Worm (Caenorhabditis elegans) whole organism, L1 larva: Measurements from ENCODE around the gene C50C3.1.

ENCODE experiments used
- C04F5.9 ChIP-seq: sonication (generic microtip); optimal IDR thresholded peaks from 2 replicates; lab custom pipeline; 2016; ENCODE audit warnings: missing genetic modification characterization, missing compliant biosample characterization
- C34B4.2 ChIP-seq: sonication (generic microtip); optimal IDR thresholded peaks from 2 replicates; lab custom pipeline; 2017; ENCODE audit warnings: mild to moderate bottlenecking, missing genetic modification characterization, missing compliant biosample characterization
- F16B12.6 ChIP-seq: fragments of 150-350 bp; optimal IDR thresholded peaks from 2 replicates; lab custom pipeline; 2014; ENCODE audit warnings: missing biosample characterization, missing genetic modification characterization
- Y116A8C.19 ChIP-seq: sonication (generic microtip); optimal IDR thresholded peaks from 2 replicates; lab custom pipeline; 2016; ENCODE audit warnings: missing compliant biosample characterization, missing genetic modification characterization, borderline replicate concordance
- aha-1 ChIP-seq: fragments of 150-350 bp; optimal IDR thresholded peaks from 2 replicates; lab custom pipeline; 2014; ENCODE audit warnings: missing biosample characterization, missing genetic modification characterization
- ama-1 ChIP-seq: fragments of 150-350 bp; optimal IDR thresholded peaks from 2 replicates; lab custom pipeline; 2014
- blmp-1 ChIP-seq: fragments of 150-350 bp; optimal IDR thresholded peaks from 2 replicates; lab custom pipeline; 2014; ENCODE audit warnings: missing biosample characterization, missing genetic modification characterization
- ceh-8 ChIP-seq: fragments of 200-800 bp; sonication (Bioruptor generic); optimal IDR thresholded peaks from 2 replicates; lab custom pipeline; 2018; ENCODE audit warnings: mild to moderate bottlenecking, missing genetic modification characterization, moderate library complexity, missing compliant biosample characterization
- ceh-82 ChIP-seq, 3 experiments: fragments of 150-350 bp in 1 of 3; sonication (generic microtip) in 2 of 3; optimal IDR thresholded peaks; 2 replicates each; lab custom pipeline; 2014 to 2017; ENCODE audit warnings: missing biosample characterization in 3 of 3, missing genetic modification characterization in 3 of 3
- ces-1 ChIP-seq: fragments of 150-350 bp; optimal IDR thresholded peaks from 2 replicates; lab custom pipeline; 2014; ENCODE audit warnings: missing biosample characterization, missing genetic modification reagents, missing genetic modification characterization
- dpl-1 ChIP-seq, 3 experiments: fragments of 150-350 bp in 2 of 3; sonication (generic microtip) in 1 of 3; optimal IDR thresholded peaks; 2 replicates each; lab custom pipeline; 2014 to 2017; ENCODE audit warnings: missing biosample characterization in 3 of 3, missing genetic modification characterization in 3 of 3, missing genetic modification reagents in 3 of 3
- efl-1 ChIP-seq, 4 experiments: fragments of 150-350 bp; optimal IDR thresholded peaks in 3 of 4; peaks in 1 of 4; 1 replicate in 1 of 4; 2 replicates in 3 of 4; lab custom pipeline; 2014; ENCODE audit warnings: missing biosample characterization in 2 of 4, missing genetic modification characterization in 2 of 4, missing genetic modification reagents in 2 of 4
- efl-3 ChIP-seq: fragments of 200-800 bp; sonication (Bioruptor generic); optimal IDR thresholded peaks from 2 replicates; lab custom pipeline; 2018; ENCODE audit warnings: mild to moderate bottlenecking, missing genetic modification characterization, missing compliant biosample characterization
- elt-2 ChIP-seq: sonication (generic microtip); optimal IDR thresholded peaks from 2 replicates; lab custom pipeline; 2016; ENCODE audit warnings: missing genetic modification characterization, mild to moderate bottlenecking, inconsistent platforms, missing compliant biosample characterization, missing genetic modification reagents
- elt-3 ChIP-seq, 6 experiments: fragments of 150-350 bp in 1 of 6; sonication (generic microtip); optimal IDR thresholded peaks; 2 replicates each; lab custom pipeline; 2017 to 2018; ENCODE audit warnings: missing biosample characterization in 6 of 6, missing genetic modification characterization in 6 of 6, inconsistent platforms in 1 of 6
- fkh-10 ChIP-seq: sonication (generic microtip); optimal IDR thresholded peaks from 2 replicates; lab custom pipeline; 2017; ENCODE audit warnings: missing biosample characterization, missing genetic modification reagents, missing genetic modification characterization
- fos-1 ChIP-seq: fragments of 150-350 bp; optimal IDR thresholded peaks from 2 replicates; lab custom pipeline; 2014; ENCODE audit warnings: missing biosample characterization, missing genetic modification characterization
- hlh-4 ChIP-seq: sonication (generic microtip); optimal IDR thresholded peaks from 2 replicates; lab custom pipeline; 2016; ENCODE audit warnings: mild to moderate bottlenecking, missing genetic modification characterization, missing compliant biosample characterization
- hpl-2 ChIP-seq: fragments of 150-350 bp; optimal IDR thresholded peaks from 2 replicates; lab custom pipeline; 2014; ENCODE audit warnings: missing biosample characterization, missing genetic modification reagents, missing genetic modification characterization
- irx-1 ChIP-seq: sonication (generic microtip); optimal IDR thresholded peaks from 2 replicates; lab custom pipeline; 2016; ENCODE audit warnings: missing genetic modification characterization, missing compliant biosample characterization
- jun-1 ChIP-seq: fragments of 150-350 bp; optimal IDR thresholded peaks from 2 replicates; lab custom pipeline; 2014; ENCODE audit warnings: missing biosample characterization, missing genetic modification reagents, missing genetic modification characterization
- lin-13 ChIP-seq: fragments of 150-350 bp; optimal IDR thresholded peaks from 2 replicates; lab custom pipeline; 2014; ENCODE audit warnings: missing biosample characterization, missing genetic modification reagents, missing genetic modification characterization
- lin-14 ChIP-seq: fragments of 200-800 bp; sonication (Bioruptor generic); optimal IDR thresholded peaks from 2 replicates; lab custom pipeline; 2018; ENCODE audit warnings: mild to moderate bottlenecking, missing genetic modification characterization, moderate library complexity, missing compliant biosample characterization
- lin-15B ChIP-seq: fragments of 150-350 bp; sonication (generic microtip); optimal IDR thresholded peaks from 3 replicates; lab custom pipeline; 2014; ENCODE audit warnings: missing biosample characterization, missing genetic modification characterization
- lin-35 ChIP-seq, 2 experiments: fragments of 150-350 bp; optimal IDR thresholded peaks; 2 replicates each; lab custom pipeline; 2014; ENCODE audit warnings: missing biosample characterization in 2 of 2, missing genetic modification characterization in 2 of 2, missing genetic modification reagents in 2 of 2
- lin-39 ChIP-seq: fragments of 150-350 bp; optimal IDR thresholded peaks from 2 replicates; lab custom pipeline; 2014; ENCODE audit warnings: missing biosample characterization, missing genetic modification reagents, missing genetic modification characterization
- lir-3 ChIP-seq: sonication (generic microtip); optimal IDR thresholded peaks from 2 replicates; lab custom pipeline; 2016; ENCODE audit warnings: mild to moderate bottlenecking, missing genetic modification characterization, moderate library complexity, missing compliant biosample characterization; ENCODE audit not compliant: poor library complexity
- lsy-2 ChIP-seq, 2 experiments: fragments of 150-350 bp; optimal IDR thresholded peaks; 2 replicates each; lab custom pipeline; 2014; ENCODE audit warnings: missing biosample characterization in 2 of 2, missing genetic modification characterization in 2 of 2
- mab-9 ChIP-seq: fragments of 200-800 bp; sonication (Bioruptor generic); IDR thresholded peaks from 2 replicates; pipeline ENCODE4 v1.3.6; 2022; ENCODE audit warnings: missing genetic modification reagents, missing genetic modification characterization, missing compliant biosample characterization
- mdl-1 ChIP-seq, 2 experiments: fragments of 150-350 bp; optimal IDR thresholded peaks; 2 replicates each; lab custom pipeline; 2014 to 2017; ENCODE audit warnings: missing biosample characterization in 2 of 2, missing genetic modification characterization in 2 of 2, inconsistent platforms in 1 of 2
- mep-1 ChIP-seq: fragments of 150-350 bp; optimal IDR thresholded peaks from 2 replicates; lab custom pipeline; 2014; ENCODE audit warnings: missing biosample characterization, missing genetic modification characterization
- nhr-28 ChIP-seq: fragments of 150-350 bp; optimal IDR thresholded peaks from 2 replicates; lab custom pipeline; 2014; ENCODE audit warnings: missing biosample characterization, missing genetic modification characterization
- nhr-71 ChIP-seq: sonication (generic microtip); optimal IDR thresholded peaks from 2 replicates; lab custom pipeline; 2016; ENCODE audit warnings: mild to moderate bottlenecking, missing genetic modification characterization, moderate library complexity, missing compliant biosample characterization
- nhr-77 ChIP-seq: fragments of 150-350 bp; optimal IDR thresholded peaks from 2 replicates; lab custom pipeline; 2014; ENCODE audit warnings: missing biosample characterization, missing genetic modification characterization
- nhr-85 ChIP-seq: sonication (generic microtip); peaks from one replicate; lab custom pipeline; 2016; ENCODE audit warnings: missing genetic modification characterization, inconsistent platforms, missing compliant biosample characterization
- pag-3 ChIP-seq: sonication (generic microtip); optimal IDR thresholded peaks from 2 replicates; lab custom pipeline; 2017; ENCODE audit warnings: missing genetic modification characterization, mild to moderate bottlenecking, missing compliant biosample characterization, antibody characterized with exemption, borderline replicate concordance; ENCODE audit not compliant: insufficient read depth
- snpc-4 ChIP-seq: fragments of 150-350 bp; optimal IDR thresholded peaks from 2 replicates; lab custom pipeline; 2014; ENCODE audit warnings: missing biosample characterization, missing genetic modification characterization
- snu-23 ChIP-seq: sonication (generic microtip); optimal IDR thresholded peaks from 2 replicates; lab custom pipeline; 2016; ENCODE audit warnings: missing genetic modification characterization, missing compliant biosample characterization
- sox-4 ChIP-seq: sonication (generic microtip); optimal IDR thresholded peaks from 2 replicates; lab custom pipeline; 2016; ENCODE audit warnings: missing genetic modification characterization, missing compliant biosample characterization
- sptf-1 ChIP-seq: fragments of 150-350 bp; optimal IDR thresholded peaks from 2 replicates; lab custom pipeline; 2014; ENCODE audit warnings: missing biosample characterization, missing genetic modification characterization
- tlp-1 ChIP-seq: fragments of 150-350 bp; optimal IDR thresholded peaks from 2 replicates; lab custom pipeline; 2014; ENCODE audit warnings: missing biosample characterization, missing genetic modification characterization
- unc-30 ChIP-seq: sonication (generic microtip); optimal IDR thresholded peaks from 2 replicates; lab custom pipeline; 2017; ENCODE audit warnings: missing biosample characterization, missing genetic modification characterization
- unc-62 ChIP-seq: fragments of 150-350 bp; optimal IDR thresholded peaks from 2 replicates; lab custom pipeline; 2014; ENCODE audit warnings: missing biosample characterization, missing genetic modification reagents, missing genetic modification characterization
- unc-98 ChIP-seq: fragments of 200-800 bp; sonication (Bioruptor generic); IDR thresholded peaks from 2 replicates; pipeline ENCODE4 v1.3.6; 2022; ENCODE audit warnings: missing genetic modification characterization, missing compliant biosample characterization
- xbp-1 ChIP-seq: sonication (generic microtip); optimal IDR thresholded peaks from 2 replicates; lab custom pipeline; 2016; ENCODE audit warnings: missing genetic modification characterization, missing compliant biosample characterization
- zag-1 ChIP-seq: fragments of 150-350 bp; optimal IDR thresholded peaks from 2 replicates; lab custom pipeline; 2014; ENCODE audit warnings: missing biosample characterization, missing genetic modification characterization
- zip-4 ChIP-seq: fragments of 200-800 bp; sonication (Bioruptor generic); optimal IDR thresholded peaks from 2 replicates; lab custom pipeline; 2018; ENCODE audit warnings: mild to moderate bottlenecking, missing genetic modification characterization, moderate library complexity, missing compliant biosample characterization
- ztf-4 ChIP-seq: fragments of 150-350 bp; optimal IDR thresholded peaks from 2 replicates; lab custom pipeline; 2014; ENCODE audit warnings: missing biosample characterization, missing genetic modification characterization

C50C3.1 gene

ce11 chrIII:8227511-8227910, 35.7 kb downstream of the C50C3.1 start, which contains the start of gene fbxl-1 (continued):
- TF ChIP-seq lsy-2 (tag; optimal IDR thresholded peaks at IDR 0.05; lab: Kevin White, UChicago) = peak; percentile 75 to 88
- TF ChIP-seq snpc-4 (tag; lab: Kevin White, UChicago) = peak; percentile 6
- TF ChIP-seq aha-1 (tag; lab: Kevin White, UChicago) = no peak
- TF ChIP-seq C04F5.9 (tag; lab: Kevin White, UChicago) = no peak
- TF ChIP-seq ztf-4 = peak; percentile 60
- no peak for TF ChIP-seq C34B4.2 (tag; lab: Kevin White, UChicago)
- peak; percentile 52 to 57 (median 53) for TF ChIP-seq dpl-1 (GFP tag; optimal IDR thresholded peaks at IDR 0.05; lab: Kevin White, UChicago)
- no peak for TF ChIP-seq hlh-4 (tag; lab: Kevin White, UChicago)
- TF ChIP-seq zip-4 = peak; percentile 9
- no peak for TF ChIP-seq nhr-85 (tag; lab: Kevin White, UChicago)
- TF ChIP-seq tlp-1 (tag; lab: Kevin White, UChicago) = no peak
- no peak for TF ChIP-seq ama-1
- no peak for TF ChIP-seq lin-39 (tag; lab: Kevin White, UChicago)
- peak; percentile 94 for TF ChIP-seq nhr-71
- no peak for TF ChIP-seq pag-3 (tag; lab: Kevin White, UChicago)
- no peak for TF ChIP-seq efl-3 (GFP tag; lab: Kevin White, UChicago)
- peak; percentile 56 for TF ChIP-seq lir-3 (tag; lab: Kevin White, UChicago)
- TF ChIP-seq unc-62 (GFP tag; lab: Kevin White, UChicago) = no peak
- peak; percentile 47 for TF ChIP-seq jun-1
- TF ChIP-seq nhr-77 = peak; percentile 71
- TF ChIP-seq blmp-1 = peak; percentile 55
- TF ChIP-seq efl-1 (optimal IDR thresholded peaks at IDR 0.05; lab: Kevin White, UChicago) = peak; percentile 68 to 70
- peak; percentile 48 to 97 for TF ChIP-seq efl-1 (GFP tag; optimal IDR thresholded peaks at IDR 0.05 in 1 of 2; lab: Kevin White, UChicago)
- TF ChIP-seq ceh-8 = peak; percentile 29
- TF ChIP-seq Y116A8C.19 (tag; lab: Kevin White, UChicago) = no peak
- TF ChIP-seq elt-2 (tag; lab: Kevin White, UChicago) = peak; percentile 21
- peak; percentile 21 for TF ChIP-seq fkh-10 (GFP tag; lab: Kevin White, UChicago)
- TF ChIP-seq F16B12.6 (tag; lab: Kevin White, UChicago) = peak; percentile 50
- peak; percentile 73 for TF ChIP-seq xbp-1
- TF ChIP-seq ceh-82 (tag; optimal IDR thresholded peaks at IDR 0.05; lab: Kevin White, UChicago) = peak; percentile 25 to 70 (median 47)
- TF ChIP-seq irx-1 (tag; lab: Kevin White, UChicago) = peak; percentile 29
- no peak for TF ChIP-seq unc-30 (tag; lab: Kevin White, UChicago)
- TF ChIP-seq lin-35 (GFP tag; optimal IDR thresholded peaks at IDR 0.05; lab: Kevin White, UChicago) = peak; percentile 63 to 82
- TF ChIP-seq nhr-28 (tag; lab: Kevin White, UChicago) = no peak
- TF ChIP-seq mdl-1 (tag; optimal IDR thresholded peaks at IDR 0.05; lab: Kevin White, UChicago) = peak in 1 of 2 experiments; percentile 93
- no peak for TF ChIP-seq sptf-1 (tag; lab: Kevin White, UChicago)
- no peak for TF ChIP-seq mab-9 (GFP tag; lab: Robert Waterston, UW)
- TF ChIP-seq snu-23 (GFP tag; lab: Kevin White, UChicago) = peak; percentile 87
- no peak for TF ChIP-seq unc-98
- TF ChIP-seq mep-1 (tag; lab: Kevin White, UChicago) = peak; percentile 51
- TF ChIP-seq zag-1 (tag; lab: Kevin White, UChicago) = no peak
- TF ChIP-seq, all 84 proteins: peak for 47

ce11 chrIII:8228916-8229315, 37.1 kb downstream of the C50C3.1 start:
- peak; percentile 6 for TF ChIP-seq snu-23 (GFP tag; lab: Kevin White, UChicago)
- TF ChIP-seq lin-15B (tag; lab: Kevin White, UChicago) = no peak
- TF ChIP-seq hpl-2 (GFP tag; lab: Kevin White, UChicago) = no peak
- TF ChIP-seq xbp-1 = no peak
- peak in 1 of 2 experiments; percentile 18 for TF ChIP-seq lsy-2 (tag; optimal IDR thresholded peaks at IDR 0.05; lab: Kevin White, UChicago)
- no peak for TF ChIP-seq nhr-77
- TF ChIP-seq fos-1 (tag; lab: Kevin White, UChicago) = no peak
- TF ChIP-seq nhr-85 (tag; lab: Kevin White, UChicago) = peak; percentile 79
- TF ChIP-seq sox-4 (tag; lab: Kevin White, UChicago) = no peak
- TF ChIP-seq lin-14 (GFP tag; lab: Kevin White, UChicago) = peak; percentile 63
- peak; percentile 16 for TF ChIP-seq nhr-71
- TF ChIP-seq lin-13 (GFP tag; lab: Kevin White, UChicago) = peak; percentile 11
- no peak for TF ChIP-seq efl-1 (optimal IDR thresholded peaks at IDR 0.05; lab: Kevin White, UChicago)
- TF ChIP-seq efl-1 (GFP tag; optimal IDR thresholded peaks at IDR 0.05 in 1 of 2; lab: Kevin White, UChicago) = peak in 1 of 2 experiments; percentile 0
- TF ChIP-seq mep-1 (tag; lab: Kevin White, UChicago) = peak; percentile 56
- TF ChIP-seq ces-1 = no peak
- TF ChIP-seq elt-3 (tag; optimal IDR thresholded peaks at IDR 0.05; lab: Kevin White, UChicago) = peak in 1 of 6 experiments; percentile 39
- peak; percentile 36 for TF ChIP-seq blmp-1
